Worm (Caenorhabditis elegans) whole organism, early embryonic: ENCODE data around the gene try-4.

Experiments
- B0310.2 ChIP-seq: sonication (generic microtip); optimal IDR thresholded peaks from 2 replicates; lab custom pipeline; 2016; ENCODE audit warnings: mild to moderate bottlenecking, missing genetic modification characterization, missing compliant biosample characterization
- aly-1 ChIP-seq: sonication (generic microtip); optimal IDR thresholded peaks from 2 replicates; lab custom pipeline; 2016; ENCODE audit warnings: missing genetic modification characterization, missing compliant biosample characterization
- ama-1 ChIP-seq: fragments of 150-350 bp; optimal IDR thresholded peaks from 2 replicates; lab custom pipeline; 2014
- ceh-13 ChIP-seq: fragments of 200-800 bp; sonication (Bioruptor generic); optimal IDR thresholded peaks from 2 replicates; lab custom pipeline; 2018; ENCODE audit warnings: mild to moderate bottlenecking, missing genetic modification characterization, missing compliant biosample characterization
- pes-1 ChIP-seq: fragments of 200-800 bp; sonication (Bioruptor generic); IDR thresholded peaks from 2 replicates; pipeline ENCODE4 v1.3.6; 2022; ENCODE audit warnings: missing genetic modification reagents, missing genetic modification characterization, missing compliant biosample characterization
- scrt-1 ChIP-seq: fragments of 200-800 bp; sonication (Bioruptor generic); IDR thresholded peaks from 2 replicates; pipeline ENCODE4 v1.3.6; 2022; ENCODE audit warnings: missing genetic modification characterization, missing compliant biosample characterization
- sea-1 ChIP-seq: fragments of 200-800 bp; sonication (Bioruptor generic); conservative IDR thresholded peaks from 2 replicates; pipeline ENCODE4 v1.3.6; 2022; ENCODE audit warnings: missing genetic modification characterization, missing compliant biosample characterization
- tbx-11 ChIP-seq: fragments of 200-800 bp; sonication (Bioruptor generic); IDR thresholded peaks from 2 replicates; pipeline ENCODE4 v1.3.6; 2022; ENCODE audit warnings: missing genetic modification characterization, missing compliant biosample characterization

ce11 chrV:20850580-20850979 is 10.4 kb downstream of the try-4 start, which contains the start of gene clec-264:
- TF ChIP-seq sea-1 (GFP tag; lab: Robert Waterston, UW) (0 out of 2 replicates have a peak, but pooled peaks have one; percentile 6), scrt-1 (no peak), B0310.2 (no peak), aly-1 (tag; lab: Kevin White, UChicago) (no peak), ama-1 (lab: Kevin White, UChicago) (no peak), pes-1 (GFP tag; lab: Robert Waterston, UW) (no peak), tbx-11 (no peak), ceh-13 (no peak)
